Worm (Caenorhabditis elegans) whole organism, L1 larva: ENCODE data around the gene F34D6.1.
"Not testable (repeated sequence)": the region's sequence is repeated elsewhere in the genome, so short reads cannot be mapped to it uniquely, and the experiment has no call there.

ENCODE experiments used
- blmp-1 ChIP-seq: fragments of 150-350 bp; optimal IDR thresholded peaks from 2 replicates; lab custom pipeline; 2014; ENCODE audit warnings: missing biosample characterization, missing genetic modification characterization
- dpl-1 ChIP-seq, 3 experiments: fragments of 150-350 bp in 2 of 3; sonication (generic microtip) in 1 of 3; optimal IDR thresholded peaks; 2 replicates each; lab custom pipeline; 2014 to 2017; ENCODE audit warnings: missing biosample characterization in 3 of 3, missing genetic modification characterization in 3 of 3, missing genetic modification reagents in 3 of 3
- fkh-10 ChIP-seq: sonication (generic microtip); optimal IDR thresholded peaks from 2 replicates; lab custom pipeline; 2017; ENCODE audit warnings: missing biosample characterization, missing genetic modification reagents, missing genetic modification characterization
- lin-15B ChIP-seq: fragments of 150-350 bp; sonication (generic microtip); optimal IDR thresholded peaks from 3 replicates; lab custom pipeline; 2014; ENCODE audit warnings: missing biosample characterization, missing genetic modification characterization
- mdl-1 ChIP-seq, 2 experiments: fragments of 150-350 bp; optimal IDR thresholded peaks; 2 replicates each; lab custom pipeline; 2014 to 2017; ENCODE audit warnings: missing biosample characterization in 2 of 2, missing genetic modification characterization in 2 of 2, inconsistent platforms in 1 of 2
- nhr-11 ChIP-seq: fragments of 150-350 bp; optimal IDR thresholded peaks from 2 replicates; lab custom pipeline; 2014; ENCODE audit warnings: missing biosample characterization, missing genetic modification characterization
- nhr-20 ChIP-seq: sonication (generic microtip); optimal IDR thresholded peaks from 2 replicates; lab custom pipeline; 2016; ENCODE audit warnings: mild to moderate bottlenecking, missing genetic modification characterization, missing compliant biosample characterization
- nhr-237 ChIP-seq: fragments of 150-350 bp; optimal IDR thresholded peaks from 2 replicates; lab custom pipeline; 2014; ENCODE audit warnings: missing biosample characterization, missing genetic modification characterization
- nhr-76 ChIP-seq: sonication (generic microtip); optimal IDR thresholded peaks from 2 replicates; lab custom pipeline; 2017; ENCODE audit warnings: missing biosample characterization, missing genetic modification characterization
- skn-1 ChIP-seq: fragments of 150-350 bp; optimal IDR thresholded peaks from 2 replicates; lab custom pipeline; 2014; ENCODE audit warnings: missing biosample characterization, missing genetic modification characterization
- snpc-4 ChIP-seq: fragments of 150-350 bp; optimal IDR thresholded peaks from 2 replicates; lab custom pipeline; 2014; ENCODE audit warnings: missing biosample characterization, missing genetic modification characterization
- ztf-4 ChIP-seq: fragments of 150-350 bp; optimal IDR thresholded peaks from 2 replicates; lab custom pipeline; 2014; ENCODE audit warnings: missing biosample characterization, missing genetic modification characterization

DNA sequence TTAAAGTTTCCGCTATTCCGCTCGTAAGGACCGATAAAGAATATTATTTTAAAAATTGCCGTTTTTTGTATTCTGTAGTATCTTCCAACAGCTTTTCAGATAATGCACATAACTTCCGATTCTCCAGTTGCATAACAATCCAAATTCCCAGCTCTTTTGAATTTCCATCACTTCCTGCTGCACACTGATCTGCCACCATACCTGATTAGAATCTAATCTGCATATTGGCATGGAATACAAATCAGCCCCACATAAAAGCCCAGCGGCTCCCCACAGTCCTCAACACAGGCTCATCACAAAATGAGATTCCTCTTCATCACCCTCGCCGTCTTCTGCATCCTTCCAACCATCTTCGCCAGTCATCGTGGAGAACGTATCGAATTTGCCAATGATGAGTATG, 7.6 kb upstream of the F34D6.1 start, which contains the start of gene nspf-2:
- not testable (repeated sequence) for TF ChIP-seq fkh-10 (GFP tag; lab: Kevin White, UChicago); nhr-237 (tag; lab: Kevin White, UChicago); nhr-11 (tag; lab: Kevin White, UChicago); nhr-76; snpc-4 (tag; lab: Kevin White, UChicago); skn-1 (tag; lab: Kevin White, UChicago); dpl-1 (GFP tag; optimal IDR thresholded peaks at IDR 0.05; lab: Kevin White, UChicago); mdl-1 (tag; optimal IDR thresholded peaks at IDR 0.05; lab: Kevin White, UChicago); blmp-1 (tag; lab: Kevin White, UChicago); lin-15B (tag; lab: Kevin White, UChicago); nhr-20; ztf-4 (tag; lab: Kevin White, UChicago)
